Fruit fly (Drosophila melanogaster) whole organism, wandering third instar larva: ENCODE results near the gene Slob.

Experiments
- OdsH ChIP-seq: fragments of 200-800 bp; sonication (Bioruptor generic); optimal IDR thresholded peaks from 2 replicates; lab custom pipeline; 2016; ENCODE audit warnings: missing biosample characterization, mild to moderate bottlenecking, missing genetic modification characterization
- dmrt93B ChIP-seq: fragments of 200-800 bp; sonication (Bioruptor generic); optimal IDR thresholded peaks from 2 replicates; lab custom pipeline; 2018; ENCODE audit warnings: missing biosample characterization, mild to moderate bottlenecking, missing genetic modification characterization
- pan ChIP-seq: fragments of >200 bp; optimal IDR thresholded peaks from 2 replicates; lab custom pipeline; 2017
- usp ChIP-seq: fragments of >200 bp; optimal IDR thresholded peaks from 2 replicates; lab custom pipeline; 2017; ENCODE audit warnings: missing biosample characterization, missing genetic modification characterization

dm6 chr2L:7597431-7597830, 77.4 kb downstream of the Slob start:
- no peak for TF ChIP-seq usp (GFP tag; lab: Kevin White, UChicago)
- no peak for TF ChIP-seq dmrt93B
- TF ChIP-seq OdsH = no peak
- no peak for TF ChIP-seq pan (lab: Kevin White, UChicago)
